Fruit fly (Drosophila melanogaster): ENCODE measurements around the gene Cht7.

Gene Cht7

DNA sequence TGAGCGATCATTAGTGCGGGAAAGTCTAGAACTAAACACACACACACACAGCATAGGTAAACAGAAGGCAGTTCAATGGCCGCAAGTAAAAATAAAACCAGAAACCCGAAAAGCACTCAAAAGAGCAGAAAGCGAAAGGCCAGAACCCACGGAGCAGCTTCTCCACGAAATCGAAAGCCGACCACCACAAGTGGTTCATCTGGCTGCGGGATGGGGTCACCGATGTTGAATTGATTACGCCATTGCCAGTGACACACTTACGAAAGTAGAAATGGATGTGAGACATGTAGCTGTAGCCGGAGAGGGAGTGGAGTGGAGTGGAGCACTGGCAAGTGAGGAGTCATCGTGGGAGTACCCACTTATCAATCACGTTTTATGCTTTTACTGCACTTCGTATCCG is 34.7 kb upstream of the Cht7 start (continued):
- peak; percentile 5 for TF ChIP-seq kah (GFP tag; optimal IDR thresholded peaks at IDR 0.05)
- no peak for TF ChIP-seq CG11723 (GFP tag; optimal IDR thresholded peaks at IDR 0.05)
- peak; percentile 22 for TF ChIP-seq CG3407 (GFP tag; optimal IDR thresholded peaks at IDR 0.05)
- no peak for TF ChIP-seq NC2α (GFP tag; optimal IDR thresholded peaks at IDR 0.05)
- peak; percentile 10 for TF ChIP-seq MTF-1 (GFP tag; optimal IDR thresholded peaks at IDR 0.05; ENCODE audit: borderline replicate concordance)
- TF ChIP-seq CG17802 (tag; optimal IDR thresholded peaks at IDR 0.05): no peak
- peak; percentile 1 for TF ChIP-seq dmrt11E (tag; optimal IDR thresholded peaks at IDR 0.05)
- peak; percentile 29 for TF ChIP-seq nerfin-1 (tag; optimal IDR thresholded peaks at IDR 0.05)
- TF ChIP-seq CG11504 (tag; optimal IDR thresholded peaks at IDR 0.05): no peak
- peak; percentile 50 for TF ChIP-seq gsb-n (tag; optimal IDR thresholded peaks at IDR 0.05)
- no peak for TF ChIP-seq BtbVII (GFP tag; optimal IDR thresholded peaks at IDR 0.05)
- TF ChIP-seq cg (GFP tag; optimal IDR thresholded peaks at IDR 0.05): peak; percentile 24
- no peak for TF ChIP-seq Aef1 (GFP tag; IDR thresholded peaks at IDR 0.05)
- peak; percentile 32 for TF ChIP-seq CG17568 (GFP tag; optimal IDR thresholded peaks at IDR 0.05)
- TF ChIP-seq CG10979 (tag; optimal IDR thresholded peaks at IDR 0.05): peak; percentile 14
- TF ChIP-seq Hr78 (GFP tag; optimal IDR thresholded peaks at IDR 0.05): peak in 1 of 2 experiments; percentile 88
- TF ChIP-seq CG2712 (tag; optimal IDR thresholded peaks at IDR 0.05): peak; percentile 34
- TF ChIP-seq fd64A (GFP tag; optimal IDR thresholded peaks at IDR 0.05): peak; percentile 35
- no peak for TF ChIP-seq Hand (GFP tag; optimal IDR thresholded peaks at IDR 0.05)
- TF ChIP-seq CG1529 (GFP tag; optimal IDR thresholded peaks at IDR 0.05): peak; percentile 4
- TF ChIP-seq kni (GFP tag; optimal IDR thresholded peaks at IDR 0.05): peak; percentile 87
- no peak for TF ChIP-seq caup (GFP tag; optimal IDR thresholded peaks at IDR 0.05; ENCODE audit: severe bottlenecking)
- TF ChIP-seq crol (GFP tag; IDR thresholded peaks at IDR 0.05): peak; percentile 53; the same call in 1 of the 2 replicates
- no peak for TF ChIP-seq Nf-YC (tag; optimal IDR thresholded peaks at IDR 0.05)
- no peak for TF ChIP-seq CG14860 (GFP tag; IDR thresholded peaks at IDR 0.05; ENCODE audit: partially characterized antibody)
- no peak for TF ChIP-seq CG7556 (GFP tag; optimal IDR thresholded peaks at IDR 0.05)
- TF ChIP-seq CG17829 (tag; optimal IDR thresholded peaks at IDR 0.05): peak; percentile 16
- TF ChIP-seq CG4707 (GFP tag; optimal IDR thresholded peaks at IDR 0.05): no peak
- TF ChIP-seq CG14710 (tag; optimal IDR thresholded peaks at IDR 0.05): peak; percentile 58
- TF ChIP-seq kay (GFP tag; optimal IDR thresholded peaks at IDR 0.05): no peak
- no peak for TF ChIP-seq CG10654 (GFP tag; optimal IDR thresholded peaks at IDR 0.05)
- no peak for TF ChIP-seq gsb (GFP tag; IDR thresholded peaks at IDR 0.05)
- peak; percentile 76 for TF ChIP-seq CG15601 (tag; optimal IDR thresholded peaks at IDR 0.05)
- no peak for TF ChIP-seq CG8290 (GFP tag; optimal IDR thresholded peaks at IDR 0.05)
- peak in 1 of 2 experiments; percentile 38 for TF ChIP-seq CG8290 (tag; optimal IDR thresholded peaks at IDR 0.05)
- TF ChIP-seq CG31441 (GFP tag; IDR thresholded peaks at IDR 0.05): peak; percentile 28; the same call in 1 of the 2 replicates
- TF ChIP-seq CG6254 (GFP tag; optimal IDR thresholded peaks at IDR 0.05): peak; percentile 64
- no peak for TF ChIP-seq Bdp1 (GFP tag; optimal IDR thresholded peaks at IDR 0.05)
- no peak for TF ChIP-seq CG14014 (GFP tag; IDR thresholded peaks at IDR 0.05)
- no peak for TF ChIP-seq gce (GFP tag; IDR thresholded peaks at IDR 0.05)
- no peak for TF ChIP-seq jumu (GFP tag; optimal IDR thresholded peaks at IDR 0.05)
- no peak for TF ChIP-seq CG18764 (GFP tag; optimal IDR thresholded peaks at IDR 0.05)
- peak in 1 of 3 experiments; percentile 33 for TF ChIP-seq lola (GFP tag; optimal IDR thresholded peaks at IDR 0.05)
- no peak for TF ChIP-seq CG15479 (GFP tag; optimal IDR thresholded peaks at IDR 0.05)
- peak; percentile 36; the same call in 1 of the 2 replicates for TF ChIP-seq sim (GFP tag; IDR thresholded peaks at IDR 0.05)
- TF ChIP-seq twi (tag; optimal IDR thresholded peaks at IDR 0.05): peak; percentile 33
- TF ChIP-seq CG18476 (GFP tag; optimal IDR thresholded peaks at IDR 0.05): no peak
- 0 out of 2 replicates have a peak, but pooled peaks have one; percentile 44 for TF ChIP-seq ara (GFP tag; IDR thresholded peaks at IDR 0.05)
- no peak for TF ChIP-seq shn (GFP tag; optimal IDR thresholded peaks at IDR 0.05)
- TF ChIP-seq CG2875 (GFP tag; optimal IDR thresholded peaks at IDR 0.05): peak; percentile 30

Data from whole organism, embryonic.